Worm (Caenorhabditis elegans): ENCODE results near the gene die-1.

Gene die-1

DNA sequence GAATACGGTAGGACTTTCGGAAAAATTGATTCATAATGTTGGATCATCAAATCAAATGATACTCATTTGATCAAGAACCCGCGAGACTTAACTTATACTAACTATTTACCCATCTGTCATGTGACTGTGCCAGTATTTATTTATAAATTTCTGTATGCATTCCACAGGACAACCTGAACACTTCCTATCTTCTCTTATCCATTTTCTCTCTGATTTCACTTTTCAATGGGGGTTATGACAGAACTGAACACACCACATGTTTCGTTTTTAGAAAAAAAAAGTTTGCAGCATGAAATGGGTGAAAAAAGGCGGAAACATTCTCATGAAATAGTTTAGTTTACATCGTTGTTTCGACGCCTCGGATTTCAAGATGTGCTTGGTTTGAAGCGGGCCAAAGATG is 50.2 kb downstream of the die-1 start:
- TF ChIP-seq ama-1 (optimal IDR thresholded peaks at IDR 0.05) (no peak), nhr-10 (tag; optimal IDR thresholded peaks at IDR 0.05) (no peak), zag-1 (tag; optimal IDR thresholded peaks at IDR 0.05) (no peak), lin-39 (tag; optimal IDR thresholded peaks at IDR 0.05) (no peak), nhr-21 (tag; optimal IDR thresholded peaks at IDR 0.05) (no peak), fos-1 (tag; optimal IDR thresholded peaks at IDR 0.05) (no peak), ztf-11 (tag; optimal IDR thresholded peaks at IDR 0.05) (no peak), nhr-237 (tag; optimal IDR thresholded peaks at IDR 0.05) (no peak), unc-39 (tag; optimal IDR thresholded peaks at IDR 0.05) (no peak), C34F6.9 (tag; optimal IDR thresholded peaks at IDR 0.05) (no peak), gmeb-1 (tag; optimal IDR thresholded peaks at IDR 0.05) (no peak), ceh-82 (tag; optimal IDR thresholded peaks at IDR 0.05) (no peak), alr-1 (tag; optimal IDR thresholded peaks at IDR 0.05) (no peak), lin-11 (tag; optimal IDR thresholded peaks at IDR 0.05) (no peak), sma-9 (GFP tag; optimal IDR thresholded peaks at IDR 0.05) (no peak), sma-9 (tag; optimal IDR thresholded peaks at IDR 0.05) (no peak)

ce11 chrII:10016013-10016412 is 51.7 kb downstream of the die-1 start, which contains the start of gene lec-2:
TSS of gene lec-2 (minus strand) at chrII:10016183.
- TF ChIP-seq F13H6.1 (tag; optimal IDR thresholded peaks at IDR 0.05), result peak; percentile 40
- TF ChIP-seq sma-9 (GFP tag; optimal IDR thresholded peaks at IDR 0.05), result peak; percentile 36
- TF ChIP-seq sma-9 (tag; optimal IDR thresholded peaks at IDR 0.05), result no peak
- TF ChIP-seq lin-13 (GFP tag; optimal IDR thresholded peaks at IDR 0.05), result no peak
- peak; percentile 44 for TF ChIP-seq nhr-129 (tag; optimal IDR thresholded peaks at IDR 0.05)
- TF ChIP-seq ama-1 (optimal IDR thresholded peaks at IDR 0.05), result no peak
- TF ChIP-seq mdl-1 (tag; optimal IDR thresholded peaks at IDR 0.05), result peak; percentile 6 to 12
- no peak for TF ChIP-seq nhr-12 (tag; optimal IDR thresholded peaks at IDR 0.05)
- peak; percentile 24 for TF ChIP-seq lin-11 (tag; optimal IDR thresholded peaks at IDR 0.05)
- TF ChIP-seq C34F6.9 (tag; optimal IDR thresholded peaks at IDR 0.05), result no peak
- TF ChIP-seq sma-3 (GFP tag; optimal IDR thresholded peaks at IDR 0.05), result peak; percentile 10
- TF ChIP-seq blmp-1 (tag; optimal IDR thresholded peaks at IDR 0.05; ENCODE audit: insufficient read depth), result no peak

- TF ChIP-seq nhr-129 (tag; optimal IDR thresholded peaks at IDR 0.05) (no peak), mdl-1 (tag; optimal IDR thresholded peaks at IDR 0.05) (no peak), nhr-25 (tag; optimal IDR thresholded peaks at IDR 0.05) (no peak), mbf-1 (tag; optimal IDR thresholded peaks at IDR 0.05) (no peak), lin-39 (tag; optimal IDR thresholded peaks at IDR 0.05) (no peak), crh-2 (tag; optimal IDR thresholded peaks at IDR 0.05) (no peak), lin-13 (GFP tag; optimal IDR thresholded peaks at IDR 0.05) (no peak), ceh-16 (tag; optimal IDR thresholded peaks at IDR 0.05) (no peak), ceh-82 (tag; optimal IDR thresholded peaks at IDR 0.05) (no peak), blmp-1 (tag; optimal IDR thresholded peaks at IDR 0.05; ENCODE audit: insufficient read depth) (no peak), nhr-6 (tag; optimal IDR thresholded peaks at IDR 0.05) (no peak), nhr-10 (tag; optimal IDR thresholded peaks at IDR 0.05) (no peak), fos-1 (tag; optimal IDR thresholded peaks at IDR 0.05) (no peak), unc-39 (tag; optimal IDR thresholded peaks at IDR 0.05) (no peak)
Observed at ce11 chrII:10014384-10014783, 53.3 kb downstream of the die-1 start.

- no peak for TF ChIP-seq elt-3 (tag; optimal IDR thresholded peaks at IDR 0.05)
- TF ChIP-seq unc-39 (tag; optimal IDR thresholded peaks at IDR 0.05), result no peak
- peak; percentile 82 for TF ChIP-seq nhr-129 (tag; optimal IDR thresholded peaks at IDR 0.05)
- TF ChIP-seq F13H6.1 (tag; optimal IDR thresholded peaks at IDR 0.05), result peak; percentile 23
- TF ChIP-seq nhr-25 (tag; optimal IDR thresholded peaks at IDR 0.05), result peak; percentile 24
- peak; percentile 42 for TF ChIP-seq sma-9 (GFP tag; optimal IDR thresholded peaks at IDR 0.05)
- no peak for TF ChIP-seq sma-9 (tag; optimal IDR thresholded peaks at IDR 0.05)
Observed at ce11 chrII:10012490-10012889, 55.2 kb downstream of the die-1 start.

DNA sequence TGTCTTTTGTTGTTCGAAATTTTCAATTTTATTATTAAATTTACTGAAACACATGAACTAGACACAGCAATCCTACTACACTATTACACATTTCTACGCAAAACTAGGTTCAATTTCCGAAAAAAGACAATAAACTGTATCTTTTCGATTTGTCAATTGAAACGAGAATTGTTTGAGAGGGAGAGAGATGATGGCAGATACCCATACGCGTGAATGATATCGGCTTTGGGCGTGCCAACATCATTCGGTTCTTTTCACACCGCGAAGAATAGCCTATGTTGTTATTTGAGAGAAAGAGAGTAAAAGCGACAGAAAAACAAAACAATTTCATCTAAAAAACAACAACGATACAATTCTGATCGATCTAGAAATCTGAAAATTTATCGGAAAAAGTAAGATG is 56.0 kb downstream of the die-1 start:
- no peak for TF ChIP-seq ceh-16 (tag; optimal IDR thresholded peaks at IDR 0.05)
- no peak for TF ChIP-seq mbf-1 (tag; optimal IDR thresholded peaks at IDR 0.05)
- TF ChIP-seq ama-1 (optimal IDR thresholded peaks at IDR 0.05), result no peak
- TF ChIP-seq sma-3 (GFP tag; optimal IDR thresholded peaks at IDR 0.05), result peak; percentile 43
- TF ChIP-seq nhr-25 (tag; optimal IDR thresholded peaks at IDR 0.05), result peak; percentile 21

Data from whole organism, L2 larva.